Worm (Caenorhabditis elegans) whole organism, mixed stage, embryonic: ENCODE measurements around the gene frpr-2.

Source experiments
- M03D4.4 ChIP-seq: sonication (generic microtip); optimal IDR thresholded peaks from 2 replicates; lab custom pipeline; 2017; ENCODE audit warnings: mild to moderate bottlenecking, missing genetic modification characterization, missing compliant biosample characterization
- bed-3 ChIP-seq: fragments of 200-800 bp; sonication (Bioruptor generic); optimal IDR thresholded peaks from 3 replicates; lab custom pipeline; 2018; ENCODE audit warnings: mild to moderate bottlenecking, missing genetic modification characterization, moderate library complexity, missing compliant biosample characterization
- blmp-1 ChIP-seq: fragments of 150-350 bp; optimal IDR thresholded peaks from 2 replicates; lab custom pipeline; 2014; ENCODE audit warnings: missing biosample characterization, missing genetic modification characterization
- ceh-39 ChIP-seq: fragments of 150-350 bp; optimal IDR thresholded peaks from 2 replicates; lab custom pipeline; 2014; ENCODE audit warnings: missing biosample characterization, missing genetic modification characterization
- ceh-43 ChIP-seq: fragments of 200-800 bp; sonication (Bioruptor generic); optimal IDR thresholded peaks from 2 replicates; lab custom pipeline; 2018; ENCODE audit warnings: mild to moderate bottlenecking, missing genetic modification characterization, moderate library complexity, missing compliant biosample characterization
- ceh-83 ChIP-seq: fragments of 200-800 bp; sonication (Bioruptor generic); optimal IDR thresholded peaks from 2 replicates; lab custom pipeline; 2018; ENCODE audit warnings: mild to moderate bottlenecking, missing genetic modification characterization, missing compliant biosample characterization
- cnd-1 ChIP-seq: fragments of 200-800 bp; sonication (Bioruptor generic); optimal IDR thresholded peaks from 2 replicates; lab custom pipeline; 2018; ENCODE audit warnings: mild to moderate bottlenecking, missing genetic modification characterization, missing compliant biosample characterization
- elt-1 ChIP-seq: sonication (generic microtip); optimal IDR thresholded peaks from 2 replicates; lab custom pipeline; 2017; ENCODE audit warnings: missing genetic modification characterization, mild to moderate bottlenecking, missing compliant biosample characterization, antibody characterized with exemption, moderate library complexity, borderline replicate concordance; ENCODE audit not compliant: insufficient read depth
- elt-3 ChIP-seq: fragments of 150-350 bp; optimal IDR thresholded peaks from 2 replicates; lab custom pipeline; 2014; ENCODE audit warnings: missing biosample characterization, missing genetic modification characterization
- lin-13 ChIP-seq: fragments of 150-350 bp; optimal IDR thresholded peaks from 2 replicates; lab custom pipeline; 2014; ENCODE audit warnings: missing biosample characterization, missing genetic modification characterization
- mep-1 ChIP-seq: fragments of 150-350 bp; optimal IDR thresholded peaks from 2 replicates; lab custom pipeline; 2017; ENCODE audit warnings: missing biosample characterization, missing genetic modification reagents, missing genetic modification characterization, inconsistent platforms
- nhr-2 ChIP-seq: fragments of 150-350 bp; optimal IDR thresholded peaks from 2 replicates; lab custom pipeline; 2014; ENCODE audit warnings: missing biosample characterization, missing genetic modification characterization
- nhr-237 ChIP-seq: fragments of 150-350 bp; optimal IDR thresholded peaks from 2 replicates; lab custom pipeline; 2014; ENCODE audit warnings: missing biosample characterization, missing genetic modification characterization
- pha-4 ChIP-seq: fragments of 150-350 bp; optimal IDR thresholded peaks from 2 replicates; lab custom pipeline; 2018; ENCODE audit warnings: missing biosample characterization, missing genetic modification reagents, missing genetic modification characterization
- sem-2 ChIP-seq: fragments of 200-800 bp; sonication (Bioruptor generic); optimal IDR thresholded peaks from 2 replicates; lab custom pipeline; 2018; ENCODE audit warnings: mild to moderate bottlenecking, missing genetic modification characterization, missing compliant biosample characterization
- tbx-8 ChIP-seq: fragments of 200-800 bp; sonication (Bioruptor generic); optimal IDR thresholded peaks from 2 replicates; lab custom pipeline; 2018; ENCODE audit warnings: mild to moderate bottlenecking, missing genetic modification characterization, moderate library complexity, missing compliant biosample characterization
- unc-120 ChIP-seq: sonication (generic microtip); optimal IDR thresholded peaks from 2 replicates; lab custom pipeline; 2017; ENCODE audit warnings: missing genetic modification characterization, missing compliant biosample characterization; ENCODE audit not compliant: poor library complexity, severe bottlenecking
- unc-39 ChIP-seq: fragments of 150-350 bp; optimal IDR thresholded peaks from 2 replicates; lab custom pipeline; 2014; ENCODE audit warnings: missing biosample characterization, missing genetic modification characterization
- unc-62 ChIP-seq: fragments of 150-350 bp; optimal IDR thresholded peaks from 2 replicates; lab custom pipeline; 2014; ENCODE audit warnings: missing biosample characterization, missing genetic modification reagents, missing genetic modification characterization
- zip-8 ChIP-seq: fragments of 150-350 bp; optimal IDR thresholded peaks from 2 replicates; lab custom pipeline; 2014; ENCODE audit warnings: missing biosample characterization, missing genetic modification characterization
- ztf-11 ChIP-seq: fragments of 150-350 bp; optimal IDR thresholded peaks from 2 replicates; lab custom pipeline; 2014; ENCODE audit warnings: missing biosample characterization, missing genetic modification characterization

The frpr-2 gene

DNA sequence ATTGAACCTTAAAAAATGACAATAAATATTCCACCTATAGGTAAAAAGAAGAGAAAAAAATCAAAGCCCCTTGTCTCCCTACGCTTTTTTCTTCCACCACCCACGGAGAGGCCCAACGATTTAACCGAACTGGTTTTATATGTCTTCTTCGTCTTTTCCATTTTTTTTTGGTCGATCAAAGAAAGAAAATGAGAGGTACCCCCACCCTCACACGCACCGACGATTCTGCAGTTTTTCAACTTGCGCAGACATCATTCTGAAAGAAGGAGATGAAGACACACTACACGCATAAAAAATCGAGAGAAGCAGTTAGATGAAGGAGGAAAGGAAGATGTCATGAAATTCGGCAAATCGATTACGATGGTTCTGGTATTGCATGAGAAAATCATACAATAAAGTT lies 49.1 kb downstream of the frpr-2 start:
- no peak for TF ChIP-seq sem-2 (GFP tag; lab: Kevin White, UChicago)
- TF ChIP-seq ceh-43: no peak
- TF ChIP-seq bed-3 (GFP tag; lab: Kevin White, UChicago): no peak
- TF ChIP-seq unc-39: no peak
- TF ChIP-seq zip-8 (tag; lab: Kevin White, UChicago): no peak
- no peak for TF ChIP-seq M03D4.4
- TF ChIP-seq nhr-2 (tag; lab: Kevin White, UChicago): no peak
- TF ChIP-seq elt-1 (tag; lab: Kevin White, UChicago): no peak
- TF ChIP-seq pha-4 (tag; lab: Kevin White, UChicago): no peak
- TF ChIP-seq lin-13 (tag; lab: Kevin White, UChicago): no peak
- no peak for TF ChIP-seq elt-3 (tag; lab: Kevin White, UChicago)
- no peak for TF ChIP-seq mep-1 (tag; lab: Kevin White, UChicago)
- no peak for TF ChIP-seq cnd-1 (tag; lab: Kevin White, UChicago)
- no peak for TF ChIP-seq ceh-83 (GFP tag; lab: Kevin White, UChicago)
- no peak for TF ChIP-seq unc-120 (tag; lab: Kevin White, UChicago)
- no peak for TF ChIP-seq ceh-39 (tag; lab: Kevin White, UChicago)
- no peak for TF ChIP-seq ztf-11 (tag; lab: Kevin White, UChicago)

ce11 chrX:13016290-13016689 lies 51.0 kb downstream of the frpr-2 start:
- TF ChIP-seq nhr-237 (tag; lab: Kevin White, UChicago) (no peak), pha-4 (tag; lab: Kevin White, UChicago) (no peak), tbx-8 (GFP tag; lab: Kevin White, UChicago) (no peak), elt-3 (tag; lab: Kevin White, UChicago) (no peak), blmp-1 (tag; lab: Kevin White, UChicago) (no peak), unc-62 (no peak)
- TF ChIP-seq, all 35 proteins: peak for 0
